Worm (Caenorhabditis elegans): Measurements from ENCODE around the gene duo-1.

Gene duo-1

DNA sequence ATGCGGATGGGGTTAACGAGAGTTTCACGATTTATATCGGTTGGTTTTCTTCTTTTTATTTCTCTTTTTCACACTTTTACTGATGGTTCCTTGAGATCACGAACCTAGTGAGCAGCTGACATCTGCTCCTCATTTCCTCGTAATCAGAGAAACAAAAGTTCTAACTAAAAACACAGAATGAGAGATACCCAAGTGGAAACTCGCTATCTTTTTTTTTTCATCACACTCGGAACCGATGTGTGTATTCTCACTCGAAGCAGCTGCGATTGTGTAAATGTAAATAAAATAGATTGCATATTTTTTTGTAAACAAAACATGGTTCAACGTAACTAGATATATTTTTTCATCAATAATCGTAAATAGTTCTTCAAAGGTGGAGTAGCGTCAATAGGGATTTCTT lies 48.1 kb upstream of the duo-1 start:
- no peak for TF ChIP-seq ztf-18 (tag; optimal IDR thresholded peaks at IDR 0.05)
- no peak for TF ChIP-seq ccch-3 (GFP tag; optimal IDR thresholded peaks at IDR 0.05)
- TF ChIP-seq cebp-2 (GFP tag; IDR thresholded peaks at IDR 0.05), result no peak
- no peak for TF ChIP-seq madf-8 (GFP tag; conservative IDR thresholded peaks at IDR 0.05)
- TF ChIP-seq gei-17 (GFP tag; optimal IDR thresholded peaks at IDR 0.05), result no peak
- TF ChIP-seq ceh-27 (GFP tag; optimal IDR thresholded peaks at IDR 0.05), result no peak
- TF ChIP-seq sea-2 (GFP tag; IDR thresholded peaks at IDR 0.05), result no peak
- TF ChIP-seq snpc-1.1 (tag; optimal IDR thresholded peaks at IDR 0.05; ENCODE audit: insufficient read depth), result no peak
- no peak for TF ChIP-seq egl-18 (GFP tag; IDR thresholded peaks at IDR 0.05)
- no peak for TF ChIP-seq pha-4 (tag; optimal IDR thresholded peaks at IDR 0.05)

DNA sequence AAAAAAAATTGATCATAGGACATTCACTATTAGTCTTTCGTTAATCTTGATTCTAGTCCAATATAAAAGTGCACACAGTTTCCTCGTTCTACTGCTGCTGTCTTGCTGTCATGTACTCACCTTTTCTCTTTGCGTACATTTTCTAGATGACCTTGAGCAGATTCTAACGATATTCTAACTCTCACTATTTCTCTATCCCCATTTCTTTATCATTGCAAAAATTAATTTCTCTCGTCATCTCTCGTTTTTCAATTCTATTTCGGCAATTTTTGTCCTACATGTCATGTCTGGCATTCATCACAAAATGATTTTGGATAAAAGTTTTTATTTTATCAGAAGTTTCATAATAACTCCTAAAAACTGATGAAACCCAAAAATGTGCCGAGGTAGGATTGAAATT lies 45.7 kb upstream of the duo-1 start, which contains the start of gene ttll-5:
Gene ttll-5, plus strand, starts transcription at position 288 of the 400 bp plus-strand sequence.
- TF ChIP-seq repo-1 (tag; optimal IDR thresholded peaks at IDR 0.05), result no peak
- no peak for TF ChIP-seq aptf-2 (GFP tag; conservative IDR thresholded peaks at IDR 0.05)
- no peak for TF ChIP-seq ceh-27 (GFP tag; optimal IDR thresholded peaks at IDR 0.05)
- no peak for TF ChIP-seq zim-3 (tag; optimal IDR thresholded peaks at IDR 0.05)
- TF ChIP-seq nfyb-1 (GFP tag; IDR thresholded peaks at IDR 0.05), result no peak
- no peak for TF ChIP-seq let-526 (GFP tag; IDR thresholded peaks at IDR 0.05)
- no peak for TF ChIP-seq Y56A3A.18 (GFP tag; IDR thresholded peaks at IDR 0.05)
- TF ChIP-seq snpc-3.4 (tag; optimal IDR thresholded peaks at IDR 0.05), result no peak
- no peak for TF ChIP-seq D2030.7 (GFP tag; IDR thresholded peaks at IDR 0.05)
- TF ChIP-seq lin-35 (GFP tag; optimal IDR thresholded peaks at IDR 0.05), result no peak
- no peak for TF ChIP-seq T07F8.4 (tag; optimal IDR thresholded peaks at IDR 0.05)
- TF ChIP-seq attf-6 (GFP tag; IDR thresholded peaks at IDR 0.05), result no peak
- TF ChIP-seq snpc-4 (GFP tag; optimal IDR thresholded peaks at IDR 0.05), result no peak
- TF ChIP-seq snpc-4 (tag; optimal IDR thresholded peaks at IDR 0.05), result no peak
- TF ChIP-seq hsf-1 (GFP tag; IDR thresholded peaks at IDR 0.05), result no peak
- TF ChIP-seq Y79H2A.3 (GFP tag; conservative IDR thresholded peaks at IDR 0.05), result no peak
- no peak for TF ChIP-seq egrh-3 (GFP tag; IDR thresholded peaks at IDR 0.05)
- no peak for TF ChIP-seq hrde-1 (tag; optimal IDR thresholded peaks at IDR 0.05; ENCODE audit: borderline replicate concordance)
- TF ChIP-seq let-607 (tag; optimal IDR thresholded peaks at IDR 0.05), result no peak
- no peak for TF ChIP-seq F33H1.4 (GFP tag; IDR thresholded peaks at IDR 0.05)

DNA sequence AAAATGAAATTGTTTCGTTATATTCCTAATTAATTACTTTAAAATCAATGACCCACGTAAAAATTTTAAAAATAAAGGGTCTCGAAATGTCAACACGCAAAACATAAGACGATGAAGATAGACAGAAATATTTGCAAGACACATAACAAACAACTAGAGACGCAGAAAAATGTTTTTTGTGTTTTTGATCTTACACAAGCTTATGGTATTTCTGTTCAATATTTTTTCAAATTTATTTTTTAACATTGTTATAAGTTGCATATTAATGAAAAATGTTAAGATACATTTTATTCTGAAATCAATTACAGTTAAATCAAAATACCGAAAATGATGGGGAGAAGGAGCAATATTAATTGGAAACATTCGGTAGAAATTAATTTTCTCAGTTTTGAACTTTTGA lies 41.0 kb upstream of the duo-1 start, which contains the start of gene C55A6.3:
Gene C55A6.3, minus strand, starts transcription at position 101 of the 400 bp plus-strand sequence.
- TF ChIP-seq hlh-12 (tag; optimal IDR thresholded peaks at IDR 0.05), result no peak
- no peak for TF ChIP-seq Y53G8AR.9 (GFP tag; conservative IDR thresholded peaks at IDR 0.05)

DNA sequence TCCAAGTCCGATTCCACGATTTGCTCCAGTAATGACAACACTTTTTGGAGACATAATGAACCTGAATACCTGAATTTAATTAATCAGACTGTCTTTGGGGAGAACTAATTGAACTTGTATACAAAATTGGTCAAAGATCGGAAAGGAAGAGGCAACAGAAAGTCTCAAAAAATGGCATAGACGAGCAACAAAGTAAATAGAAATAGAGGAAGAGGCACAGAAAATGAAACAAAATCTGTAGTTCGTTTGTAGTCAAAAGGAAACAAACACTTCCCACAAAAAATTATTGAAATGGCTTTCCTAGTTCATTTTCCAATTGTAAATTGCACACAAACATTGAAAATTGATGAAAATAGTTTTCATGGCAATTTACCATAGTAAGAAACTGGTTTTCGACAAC lies 39.8 kb upstream of the duo-1 start, which contains the start of gene C55A6.6:
Gene C55A6.6, minus strand, starts transcription at position 61 of the 400 bp plus-strand sequence.
- TF ChIP-seq repo-1 (tag; optimal IDR thresholded peaks at IDR 0.05) (no peak), mel-28 (tag; optimal IDR thresholded peaks at IDR 0.05; ENCODE audit: borderline replicate concordance) (no peak), athp-1 (tag; optimal IDR thresholded peaks at IDR 0.05) (no peak), dpl-1 (GFP tag; optimal IDR thresholded peaks at IDR 0.05) (no peak), tbp1 (GFP tag; optimal IDR thresholded peaks at IDR 0.05) (no peak), T07F8.4 (tag; optimal IDR thresholded peaks at IDR 0.05) (no peak), chd-7 (tag; optimal IDR thresholded peaks at IDR 0.05) (no peak), nfya-1 (tag; optimal IDR thresholded peaks at IDR 0.05; ENCODE audit: borderline replicate concordance, insufficient read depth) (no peak), F23B12.7 (tag; optimal IDR thresholded peaks at IDR 0.05; ENCODE audit: insufficient read depth) (no peak), F52B5.7 (tag; optimal IDR thresholded peaks at IDR 0.05) (no peak), Y56A3A.18 (GFP tag; IDR thresholded peaks at IDR 0.05) (no peak), nfya-2 (GFP tag; IDR thresholded peaks at IDR 0.05) (no peak), hmg-1.2 (GFP tag; IDR thresholded peaks at IDR 0.05) (no peak), sea-2 (GFP tag; IDR thresholded peaks at IDR 0.05) (no peak), ceh-91 (GFP tag; IDR thresholded peaks at IDR 0.05) (no peak), atf-7 (tag; optimal IDR thresholded peaks at IDR 0.05) (no peak), ceh-27 (GFP tag; optimal IDR thresholded peaks at IDR 0.05) (no peak)
